Fruit fly (Drosophila melanogaster): Measurements from ENCODE around the gene GluRIIA.
A peak's percentile ranks its signal among the peaks of the same experiment; 100 is the strongest.

GluRIIA gene

dm6 chr2L:5588314-5588713, 33.4 kb downstream of the GluRIIA start, which contains the start of gene CG7251:
CG7251 (minus strand) TSS chr2L:5588414.
- no peak for TF ChIP-seq CG5953 (GFP tag; IDR thresholded peaks at IDR 0.05)

- TF ChIP-seq Bteb2 (GFP tag; optimal IDR thresholded peaks at IDR 0.05): no peak
- 0 out of 2 replicates have a peak, but pooled peaks have one; percentile 7 for TF ChIP-seq Dref (GFP tag; IDR thresholded peaks at IDR 0.05)
- TF ChIP-seq Ets65A (GFP tag): peak; percentile 53
Measured at dm6 chr2L:5593839-5594238, 39.0 kb downstream of the GluRIIA start.

dm6 chr2L:5596533-5596932, 41.7 kb downstream of the GluRIIA start, which contains the start of gene CG18266:
CG18266 (plus strand) TSS chr2L:5596833.
- TF ChIP-seq CG11247 (GFP tag; IDR thresholded peaks at IDR 0.05): no peak
- TF ChIP-seq CG4404 (GFP tag; IDR thresholded peaks at IDR 0.05): no peak
- no peak for TF ChIP-seq CG4820 (GFP tag; optimal IDR thresholded peaks at IDR 0.05)
- no peak for TF ChIP-seq Hmx (GFP tag; optimal IDR thresholded peaks at IDR 0.05)
- no peak for TF ChIP-seq Nf-YA (GFP tag; IDR thresholded peaks at IDR 0.05)
- no peak for TF ChIP-seq CG31441 (GFP tag; IDR thresholded peaks at IDR 0.05)
- TF ChIP-seq slp2 (GFP tag; optimal IDR thresholded peaks at IDR 0.05): no peak
- TF ChIP-seq CG6254 (GFP tag; optimal IDR thresholded peaks at IDR 0.05): no peak
- no peak for TF ChIP-seq ERR (GFP tag; optimal IDR thresholded peaks at IDR 0.05)
- TF ChIP-seq Camta (GFP tag; optimal IDR thresholded peaks at IDR 0.05): no peak
- TF ChIP-seq CG13424 (tag; optimal IDR thresholded peaks at IDR 0.05): no peak
- TF ChIP-seq lab (GFP tag; optimal IDR thresholded peaks at IDR 0.05): no peak
- no peak for TF ChIP-seq CG17612 (GFP tag; IDR thresholded peaks at IDR 0.05)
- no peak for TF ChIP-seq NC2β (GFP tag; optimal IDR thresholded peaks at IDR 0.05)
- no peak for TF ChIP-seq Ptx1 (GFP tag; IDR thresholded peaks at IDR 0.05)
